Worm (Caenorhabditis elegans) whole organism, early embryonic: ENCODE data around the gene nhr-119.

Source experiments
- B0310.2 ChIP-seq: sonication (generic microtip); optimal IDR thresholded peaks from 2 replicates; lab custom pipeline; 2016; ENCODE audit warnings: mild to moderate bottlenecking, missing genetic modification characterization, missing compliant biosample characterization
- aly-1 ChIP-seq: sonication (generic microtip); optimal IDR thresholded peaks from 2 replicates; lab custom pipeline; 2016; ENCODE audit warnings: missing genetic modification characterization, missing compliant biosample characterization
- ama-1 ChIP-seq: fragments of 150-350 bp; optimal IDR thresholded peaks from 2 replicates; lab custom pipeline; 2014
- ceh-13 ChIP-seq: fragments of 200-800 bp; sonication (Bioruptor generic); optimal IDR thresholded peaks from 2 replicates; lab custom pipeline; 2018; ENCODE audit warnings: mild to moderate bottlenecking, missing genetic modification characterization, missing compliant biosample characterization
- flt-1 ChIP-seq: fragments of 200-800 bp; sonication (Bioruptor generic); IDR thresholded peaks from 2 replicates; pipeline ENCODE4 v1.3.6; 2022; ENCODE audit warnings: missing genetic modification characterization, missing compliant biosample characterization
- hmg-4 ChIP-seq: fragments of 200-800 bp; sonication (Bioruptor generic); optimal IDR thresholded peaks from 2 replicates; lab custom pipeline; 2018; ENCODE audit warnings: mild to moderate bottlenecking, missing genetic modification characterization, missing compliant biosample characterization
- hnd-1 ChIP-seq: sonication (generic microtip); optimal IDR thresholded peaks from 2 replicates; lab custom pipeline; 2016; ENCODE audit warnings: missing genetic modification characterization, missing compliant biosample characterization
- tbx-11 ChIP-seq: fragments of 200-800 bp; sonication (Bioruptor generic); IDR thresholded peaks from 2 replicates; pipeline ENCODE4 v1.3.6; 2022; ENCODE audit warnings: missing genetic modification characterization, missing compliant biosample characterization
- tbx-37 ChIP-seq: fragments of 200-800 bp; sonication (Bioruptor generic); conservative IDR thresholded peaks from 2 replicates; pipeline ENCODE4 v1.3.6; 2022; ENCODE audit warnings: missing genetic modification reagents, missing genetic modification characterization, missing compliant biosample characterization
- tra-4 ChIP-seq: sonication (generic microtip); optimal IDR thresholded peaks from 2 replicates; lab custom pipeline; 2017; ENCODE audit warnings: missing genetic modification characterization, missing compliant biosample characterization

DNA sequence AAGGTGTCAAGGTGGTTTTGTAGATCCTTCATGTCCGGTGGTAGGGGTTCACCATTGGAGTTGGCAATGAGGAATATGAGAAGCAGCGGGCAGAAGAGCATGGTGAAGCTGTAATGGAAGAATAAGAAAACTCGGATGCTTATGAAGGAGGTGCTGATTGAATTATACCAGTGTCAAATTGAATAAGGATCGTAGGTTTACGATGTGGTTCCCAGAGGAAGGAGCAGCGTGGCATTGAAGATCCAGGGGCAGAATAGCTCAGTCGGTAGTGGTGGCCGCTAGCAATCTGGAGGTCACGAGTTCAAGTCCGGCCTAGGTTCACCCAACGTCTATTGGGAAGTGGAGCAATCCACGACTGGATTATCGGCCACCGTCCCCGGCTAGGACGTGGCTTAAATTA, 41.1 kb upstream of the nhr-119 start, which contains the start of gene Y110A2AL.6:
- TF ChIP-seq ceh-13 (no peak), aly-1 (tag; lab: Kevin White, UChicago) (no peak), tra-4 (tag; lab: Kevin White, UChicago) (no peak), flt-1 (GFP tag; lab: Robert Waterston, UW) (no peak), tbx-37 (GFP tag; lab: Robert Waterston, UW) (no peak), ama-1 (lab: Kevin White, UChicago) (no peak), hmg-4 (GFP tag; lab: Kevin White, UChicago) (no peak), tbx-11 (no peak), B0310.2 (tag; lab: Kevin White, UChicago) (no peak), hnd-1 (tag; lab: Kevin White, UChicago) (no peak)
